Worm (Caenorhabditis elegans): ENCODE results near the gene math-33.

Gene math-33

DNA sequence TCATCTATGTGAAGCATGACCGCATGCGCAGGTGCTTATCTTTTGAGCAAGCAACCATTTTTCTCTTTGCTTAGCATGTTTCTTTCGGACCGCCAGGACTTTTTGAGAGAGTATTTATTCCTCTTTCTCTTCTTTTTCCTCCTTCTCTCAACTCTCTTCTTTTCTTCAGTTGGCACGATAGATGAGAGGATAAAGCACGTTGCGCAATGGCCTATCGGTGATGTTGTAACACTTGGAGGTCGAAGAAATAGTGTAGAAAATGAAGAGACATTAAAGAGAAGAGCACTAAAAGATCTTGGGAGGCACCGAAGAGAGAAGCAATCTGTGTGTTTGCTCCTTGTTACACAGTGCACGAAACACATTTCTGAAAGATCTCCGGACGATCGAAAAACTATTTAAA is 30.0 kb upstream of the math-33 start (continued):
- TF ChIP-seq dmd-4 (tag; optimal IDR thresholded peaks at IDR 0.05; ENCODE audit: borderline replicate concordance) (peak; percentile 48), ceh-30 (tag; optimal IDR thresholded peaks at IDR 0.05) (no peak), elt-4 (tag; optimal IDR thresholded peaks at IDR 0.05) (no peak), C08G9.2 (tag; optimal IDR thresholded peaks at IDR 0.05) (no peak)

DNA sequence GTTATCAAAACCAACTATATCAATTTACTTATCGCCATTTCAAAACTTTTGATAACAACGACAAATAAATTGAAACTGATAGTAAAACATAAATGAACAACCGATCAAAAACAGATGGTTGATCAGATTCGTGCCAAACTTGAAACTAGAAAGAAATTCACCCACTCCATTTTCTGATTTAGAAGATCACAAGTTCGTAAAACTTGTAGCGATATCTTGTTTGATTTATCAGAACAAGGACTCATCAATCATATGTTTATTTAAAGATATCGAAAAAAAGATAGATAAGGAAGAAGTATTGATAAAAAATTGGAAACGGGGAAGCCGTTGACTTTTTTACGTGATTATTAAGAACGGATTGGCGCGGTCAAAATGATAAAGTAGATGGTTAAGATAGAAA is 26.6 kb upstream of the math-33 start:
- TF ChIP-seq C08G9.2 (tag; optimal IDR thresholded peaks at IDR 0.05) (no peak), elt-2 (tag; optimal IDR thresholded peaks at IDR 0.05) (peak; percentile 98)

DNA sequence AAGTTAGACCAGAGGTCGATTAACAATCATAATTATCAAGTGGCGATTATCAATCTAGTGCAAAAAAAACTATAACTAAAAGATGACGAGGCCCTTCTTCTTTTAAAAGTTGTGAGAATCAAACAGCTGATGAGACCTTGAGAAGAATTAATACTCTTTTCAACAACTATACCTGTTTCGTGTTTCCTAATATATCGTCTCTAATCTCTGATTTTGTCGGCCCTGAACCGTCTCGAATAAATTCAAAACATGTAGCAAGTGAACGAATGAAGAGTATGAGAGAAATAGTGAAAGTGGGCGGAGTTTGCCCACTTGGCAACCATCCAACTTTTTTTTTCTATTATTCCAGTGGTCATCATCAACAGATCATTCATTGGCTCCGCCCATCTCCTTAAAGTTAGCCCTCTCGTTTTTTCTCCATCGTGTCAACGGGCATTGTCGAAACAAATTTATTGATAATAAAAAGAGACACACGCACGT is 26.1 kb upstream of the math-33 start, which contains the start of gene Y42A5A.1:
TSS of gene Y42A5A.1 (plus strand) at position 430 of the 480 bp plus-strand sequence.
- TF ChIP-seq hlh-6 (tag; optimal IDR thresholded peaks at IDR 0.05) (no peak), elt-2 (tag; optimal IDR thresholded peaks at IDR 0.05) (no peak), rnt-1 (tag; optimal IDR thresholded peaks at IDR 0.05) (no peak), hlh-13 (GFP tag; optimal IDR thresholded peaks at IDR 0.05) (no peak)

DNA sequence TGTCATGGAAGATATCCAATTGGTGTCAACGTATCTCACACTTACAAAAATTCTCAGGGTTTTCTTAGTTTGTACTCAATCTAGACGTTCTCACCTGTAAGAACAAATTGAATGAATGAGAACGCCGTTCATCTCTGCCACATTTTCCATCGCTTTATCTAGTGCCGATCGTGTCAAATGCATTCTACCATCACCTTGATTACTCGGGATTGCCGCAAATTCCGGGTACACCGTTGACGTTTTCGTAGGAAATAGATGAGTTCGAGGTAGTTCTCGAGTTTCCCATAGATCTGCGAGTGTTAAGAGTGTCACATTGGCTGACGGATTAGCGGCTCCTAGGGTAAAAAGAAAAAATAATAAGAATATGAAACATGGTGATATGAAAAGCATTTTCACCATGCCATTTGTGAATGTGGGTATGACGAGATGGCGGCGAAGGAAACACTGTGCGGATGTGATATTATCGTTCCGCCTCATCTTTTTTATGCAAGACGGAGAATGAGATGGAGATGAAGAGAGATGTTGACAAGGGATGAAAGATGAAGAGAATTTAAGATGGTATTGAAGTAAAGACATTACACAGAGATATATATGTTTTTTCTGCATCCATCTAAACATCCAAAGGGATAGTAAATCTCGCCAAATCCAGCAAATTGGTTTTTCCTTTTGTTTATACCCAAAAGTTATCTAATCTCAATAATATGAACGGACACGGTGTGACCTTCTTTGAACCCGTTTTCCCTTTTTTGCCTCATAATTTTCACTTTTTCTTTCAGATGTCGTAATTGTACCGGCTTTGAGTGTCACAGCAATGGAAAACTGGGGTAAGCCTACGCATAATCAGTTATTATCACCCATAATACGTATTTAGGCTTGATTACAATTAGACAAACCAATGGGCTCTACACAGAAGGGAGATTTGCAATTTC is 20.3 kb upstream of the math-33 start, which contains the start of gene lact-8:
TSS of gene lact-8 (minus strand) at position 445 of the 929 bp plus-strand sequence.
- peak; percentile 69 for TF ChIP-seq rnt-1 (tag; optimal IDR thresholded peaks at IDR 0.05)
- no peak for TF ChIP-seq F13H6.1 (tag; optimal IDR thresholded peaks at IDR 0.05)

DNA sequence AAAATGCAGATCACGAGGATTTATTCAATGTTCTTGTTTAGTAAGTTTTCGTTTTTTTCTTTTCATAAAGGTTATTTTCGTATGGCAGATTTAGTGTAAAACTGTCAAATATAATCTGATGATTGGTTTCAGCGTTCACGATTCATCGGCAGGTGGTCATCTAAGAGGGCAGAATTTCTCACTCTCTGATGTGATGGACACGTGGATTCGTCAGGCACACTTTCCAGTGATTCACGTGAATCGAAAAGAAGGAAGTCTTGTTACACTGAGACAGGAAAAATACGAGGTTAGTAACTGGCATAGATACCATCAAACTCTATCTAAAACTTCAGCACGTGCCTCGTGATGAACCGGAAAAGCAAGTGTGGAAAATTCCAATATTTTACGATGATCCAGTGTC is 19.0 kb upstream of the math-33 start:
- TF ChIP-seq hlh-8 (tag; optimal IDR thresholded peaks at IDR 0.05) (no peak), ceh-14 (tag; optimal IDR thresholded peaks at IDR 0.05) (no peak), lim-6 (tag; optimal IDR thresholded peaks at IDR 0.05) (no peak), ama-1 (optimal IDR thresholded peaks at IDR 0.05) (no peak), ttx-3 (tag; optimal IDR thresholded peaks at IDR 0.05) (no peak), ets-4 (tag; optimal IDR thresholded peaks at IDR 0.05) (no peak), hlh-6 (tag; optimal IDR thresholded peaks at IDR 0.05) (no peak), nhr-232 (tag; optimal IDR thresholded peaks at IDR 0.05) (no peak), sdc-2 (tag; optimal IDR thresholded peaks at IDR 0.05) (no peak), ceh-18 (tag; optimal IDR thresholded peaks at IDR 0.05) (no peak), hlh-30 (tag; optimal IDR thresholded peaks at IDR 0.05; ENCODE audit: insufficient read depth) (no peak), C38D4.7 (GFP tag; optimal IDR thresholded peaks at IDR 0.05) (no peak), elt-2 (tag; optimal IDR thresholded peaks at IDR 0.05) (no peak), unc-42 (tag; optimal IDR thresholded peaks at IDR 0.05) (no peak), Y22D7AL.16 (tag; optimal IDR thresholded peaks at IDR 0.05) (no peak), npax-4 (tag; optimal IDR thresholded peaks at IDR 0.05) (no peak)

DNA sequence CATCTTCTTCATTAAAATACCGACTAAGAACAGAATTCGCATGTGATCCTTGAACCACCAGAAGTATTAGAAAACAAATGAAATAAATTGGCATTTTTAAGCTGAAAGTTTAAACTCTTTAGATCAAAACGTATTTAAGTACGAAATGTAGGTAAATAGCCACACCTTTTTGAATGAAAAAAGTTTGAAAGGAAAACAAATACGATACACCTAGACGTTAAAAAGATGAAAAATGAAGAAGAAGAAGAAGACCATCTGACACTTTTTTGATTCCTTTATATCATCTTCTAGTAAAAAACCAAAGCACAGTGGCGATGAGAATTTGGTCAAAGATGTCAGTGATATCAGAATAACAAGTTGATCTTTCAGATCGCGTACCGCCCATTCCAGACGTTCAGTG is 17.8 kb upstream of the math-33 start, which contains the start of gene Y42A5A.3:
TSS of gene Y42A5A.3 (minus strand) at position 101 of the 400 bp plus-strand sequence.
- no peak for TF ChIP-seq ceh-19 (GFP tag; optimal IDR thresholded peaks at IDR 0.05)
- TF ChIP-seq unc-86 (tag; optimal IDR thresholded peaks at IDR 0.05) = no peak
- TF ChIP-seq gmeb-2 (tag; optimal IDR thresholded peaks at IDR 0.05) = no peak
- no peak for TF ChIP-seq che-1 (tag; optimal IDR thresholded peaks at IDR 0.05)
- TF ChIP-seq pax-1 (tag; optimal IDR thresholded peaks at IDR 0.05) = no peak
- no peak for TF ChIP-seq C38D4.7 (GFP tag; optimal IDR thresholded peaks at IDR 0.05)
- no peak for TF ChIP-seq nhr-11 (tag; optimal IDR thresholded peaks at IDR 0.05)
- TF ChIP-seq tbx-2 (tag; optimal IDR thresholded peaks at IDR 0.05) = no peak
- no peak for TF ChIP-seq unc-55 (GFP tag; optimal IDR thresholded peaks at IDR 0.05)
- TF ChIP-seq Y22D7AL.16 (tag; optimal IDR thresholded peaks at IDR 0.05) = no peak
- TF ChIP-seq rnt-1 (tag; optimal IDR thresholded peaks at IDR 0.05) = no peak
- TF ChIP-seq dmd-4 (tag; optimal IDR thresholded peaks at IDR 0.05; ENCODE audit: borderline replicate concordance) = no peak
